Fruit fly (Drosophila melanogaster): ENCODE data around the gene kkv.

dm6 chr3R:5350393-5350972 is 42.2 kb downstream of the kkv start, which contains the start of gene mtd:
- TF ChIP-seq cnc (optimal IDR thresholded peaks at IDR 0.05) (no peak), pad (GFP tag; optimal IDR thresholded peaks at IDR 0.05) (no peak)
